Fruit fly (Drosophila melanogaster): ENCODE measurements around the gene CG10859.

CG10859 gene

DNA sequence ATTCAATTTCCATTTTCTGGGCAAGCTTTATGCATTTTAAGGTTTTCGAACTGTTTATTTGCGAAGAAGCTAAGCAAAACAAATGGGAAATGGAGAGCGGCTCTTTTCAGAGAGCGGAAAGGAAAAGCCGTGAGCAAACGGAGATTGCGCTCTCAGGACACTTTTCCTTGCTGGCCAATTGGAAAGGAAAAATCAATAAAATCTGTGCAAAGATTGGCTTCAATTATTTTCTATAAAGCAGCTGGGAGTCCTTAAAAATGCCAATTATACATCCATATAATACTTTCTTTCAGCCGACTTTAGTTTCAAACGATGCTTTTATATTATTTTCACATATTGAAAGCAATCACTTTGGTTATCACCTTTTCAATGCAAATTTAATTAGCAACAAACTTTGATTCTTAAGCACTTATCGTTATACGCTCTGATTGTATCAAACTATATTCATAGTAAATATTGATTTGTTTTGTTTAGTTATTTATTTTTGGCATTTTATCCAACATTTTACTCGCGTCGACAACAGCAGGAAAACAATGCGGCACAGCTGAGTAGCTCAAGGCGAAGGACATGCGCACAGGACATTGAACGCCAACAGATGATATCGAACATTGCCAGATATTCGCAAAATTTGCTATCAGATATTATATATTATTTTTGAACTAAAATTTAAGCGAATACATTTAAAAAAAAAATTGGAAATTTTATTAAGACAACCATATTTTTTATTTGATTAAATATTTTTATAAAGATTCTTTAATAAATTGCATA, 43.7 kb downstream of the CG10859 start, which contains the start of gene CG9395:
TSS of gene CG9395 (minus strand) at position 494 of the 768 bp plus-strand sequence.
- TF ChIP-seq Hr51 (GFP tag; optimal IDR thresholded peaks at IDR 0.05) (no peak), Trl (optimal IDR thresholded peaks at IDR 0.05) (peak; percentile 20 to 31), Trl (GFP tag; optimal IDR thresholded peaks at IDR 0.05) (no peak), onecut (GFP tag; IDR thresholded peaks at IDR 0.05) (peak; percentile 92), gce (GFP tag; IDR thresholded peaks at IDR 0.05) (no peak), D19B (GFP tag; optimal IDR thresholded peaks at IDR 0.05) (no peak), Chrac-16 (GFP tag; optimal IDR thresholded peaks at IDR 0.05) (no peak), CG6791 (GFP tag; IDR thresholded peaks at IDR 0.05; ENCODE audit: partially characterized antibody) (no peak), crp (GFP tag; optimal IDR thresholded peaks at IDR 0.05) (peak in 1 of 2 experiments; percentile 62), ewg (GFP tag; optimal IDR thresholded peaks at IDR 0.05) (peak; percentile 93)

DNA sequence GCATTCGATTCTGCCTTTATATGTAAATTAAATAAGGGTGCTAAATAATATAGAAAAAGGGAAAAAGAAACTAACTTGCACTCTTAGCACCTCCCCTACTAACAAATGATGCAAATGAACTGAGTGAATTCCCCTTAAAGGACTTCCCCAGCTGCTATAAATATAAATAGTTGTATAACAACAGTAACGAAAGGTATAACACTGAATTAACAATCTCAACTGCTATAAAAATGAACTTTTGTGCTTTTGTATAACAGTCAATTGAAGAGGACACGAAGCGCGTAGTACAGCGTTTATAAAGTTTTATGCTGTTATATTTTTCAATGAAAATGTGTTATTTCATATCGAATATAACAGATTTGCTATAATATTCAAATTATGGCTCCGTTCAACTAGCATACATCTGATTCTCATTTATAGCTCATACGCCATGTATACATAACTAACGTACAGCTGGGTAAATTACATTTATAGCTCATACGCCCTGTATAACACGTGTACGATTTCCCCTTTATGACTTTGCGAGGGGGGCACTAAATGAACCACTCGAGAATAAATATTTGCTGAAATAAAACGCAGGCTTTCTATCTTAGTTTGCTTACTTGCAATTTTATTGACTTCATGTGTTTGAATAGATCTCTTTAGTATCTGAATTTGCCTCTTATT, 49.1 kb downstream of the CG10859 start:
- no peak for TF ChIP-seq Oaz (GFP tag; IDR thresholded peaks at IDR 0.05)
- no peak for TF ChIP-seq ara (GFP tag; IDR thresholded peaks at IDR 0.05)
- 0 out of 2 replicates have a peak, but pooled peaks have one; percentile 17 for TF ChIP-seq Awh (GFP tag; IDR thresholded peaks at IDR 0.05)
- peak; percentile 29 for TF ChIP-seq fd64A (GFP tag; optimal IDR thresholded peaks at IDR 0.05)
- peak; percentile 1 for TF ChIP-seq CG9437 (GFP tag; optimal IDR thresholded peaks at IDR 0.05)
- TF ChIP-seq tap (tag; optimal IDR thresholded peaks at IDR 0.05) = peak; percentile 36
- no peak for TF ChIP-seq CG2199 (GFP tag; IDR thresholded peaks at IDR 0.05)
- TF ChIP-seq aop (GFP tag; IDR thresholded peaks at IDR 0.05) = no peak
- no peak for TF ChIP-seq CG15479 (GFP tag; optimal IDR thresholded peaks at IDR 0.05)
- no peak for TF ChIP-seq gcm (GFP tag; optimal IDR thresholded peaks at IDR 0.05)
- TF ChIP-seq CG6683 (GFP tag; optimal IDR thresholded peaks at IDR 0.05) = no peak
- peak; percentile 43 for TF ChIP-seq Sox100B (GFP tag; optimal IDR thresholded peaks at IDR 0.05)
- no peak for TF ChIP-seq CG12299 (tag; optimal IDR thresholded peaks at IDR 0.05)
- TF ChIP-seq btn (GFP tag; optimal IDR thresholded peaks at IDR 0.05) = no peak
- no peak for TF ChIP-seq CG10959 (GFP tag; IDR thresholded peaks at IDR 0.05)
- peak; percentile 47 for TF ChIP-seq CTCF (GFP tag; optimal IDR thresholded peaks at IDR 0.05)
- no peak for TF ChIP-seq B-H1 (GFP tag; IDR thresholded peaks at IDR 0.05)
- no peak for TF ChIP-seq HmgD (GFP tag; optimal IDR thresholded peaks at IDR 0.05)
- no peak for TF ChIP-seq fd3F (GFP tag; optimal IDR thresholded peaks at IDR 0.05)
- no peak for TF ChIP-seq esg (GFP tag; conservative IDR thresholded peaks at IDR 0.05)
- no peak for TF ChIP-seq NC2α (GFP tag; optimal IDR thresholded peaks at IDR 0.05)
- TF ChIP-seq CG2678 (tag; optimal IDR thresholded peaks at IDR 0.05) = no peak
- TF ChIP-seq CG15269 (tag; optimal IDR thresholded peaks at IDR 0.05) = no peak
- no peak for TF ChIP-seq seq (GFP tag; IDR thresholded peaks at IDR 0.05)
- TF ChIP-seq CG2202 (tag; optimal IDR thresholded peaks at IDR 0.05) = no peak
- TF ChIP-seq Ets97D (GFP tag; optimal IDR thresholded peaks at IDR 0.05) = no peak
- TF ChIP-seq tx (GFP tag; optimal IDR thresholded peaks at IDR 0.05) = no peak
- TF ChIP-seq CG32532 (GFP tag; IDR thresholded peaks at IDR 0.05) = 0 out of 2 replicates have a peak, but pooled peaks have one; percentile 7
- TF ChIP-seq wdn (GFP tag; IDR thresholded peaks at IDR 0.05) = no peak
- TF ChIP-seq Asciz (GFP tag; optimal IDR thresholded peaks at IDR 0.05) = peak; percentile 35
- TF ChIP-seq her (GFP tag; optimal IDR thresholded peaks at IDR 0.05) = no peak
- peak; percentile 23 for TF ChIP-seq CG6854 (GFP tag; optimal IDR thresholded peaks at IDR 0.05)
- TF ChIP-seq Dll (GFP tag; IDR thresholded peaks at IDR 0.05; ENCODE audit: partially characterized antibody) = no peak
- TF ChIP-seq CG10431 (GFP tag; optimal IDR thresholded peaks at IDR 0.05) = no peak
- TF ChIP-seq bsh (GFP tag; optimal IDR thresholded peaks at IDR 0.05) = no peak
- no peak for TF ChIP-seq Lhr (GFP tag; optimal IDR thresholded peaks at IDR 0.05)
- no peak for TF ChIP-seq unpg (GFP tag; optimal IDR thresholded peaks at IDR 0.05)
- TF ChIP-seq cad (GFP tag; optimal IDR thresholded peaks at IDR 0.05) = no peak

All from whole organism, embryonic.